Worm (Caenorhabditis elegans): ENCODE measurements around the gene F54D1.6.

- TF ChIP-seq ceh-36 (tag; optimal IDR thresholded peaks at IDR 0.05): no peak
- no peak for TF ChIP-seq pes-1 (GFP tag; IDR thresholded peaks at IDR 0.05)
- no peak for TF ChIP-seq F13C5.2 (tag; optimal IDR thresholded peaks at IDR 0.05)
- TF ChIP-seq hmbx-1 (tag; optimal IDR thresholded peaks at IDR 0.05): no peak
- no peak for TF ChIP-seq tbx-11 (GFP tag; IDR thresholded peaks at IDR 0.05)
- no peak for TF ChIP-seq ama-1 (optimal IDR thresholded peaks at IDR 0.05)
- TF ChIP-seq tbx-37 (GFP tag; conservative IDR thresholded peaks at IDR 0.05): no peak
- TF ChIP-seq hnd-1 (tag; optimal IDR thresholded peaks at IDR 0.05): no peak
- TF ChIP-seq sea-1 (GFP tag; conservative IDR thresholded peaks at IDR 0.05): no peak
- no peak for TF ChIP-seq scrt-1 (GFP tag; IDR thresholded peaks at IDR 0.05)
Observed at ce11 chrIV:11307770-11308169, 20.2 kb downstream of the F54D1.6 start.
